Worm (Caenorhabditis elegans): ENCODE data around the gene twk-34.

Gene twk-34

ce11 chrV:15664053-15664661 lies 40.6 kb upstream of the twk-34 start (continued):
- TF ChIP-seq lir-3 (tag; optimal IDR thresholded peaks at IDR 0.05): no peak
- no peak for TF ChIP-seq mxl-2 (GFP tag; conservative IDR thresholded peaks at IDR 0.05)
- TF ChIP-seq spr-3 (GFP tag; optimal IDR thresholded peaks at IDR 0.05): no peak
- no peak for TF ChIP-seq nhr-42 (GFP tag; IDR thresholded peaks at IDR 0.05)
- TF ChIP-seq nhr-25 (tag; optimal IDR thresholded peaks at IDR 0.05; ENCODE audit: borderline replicate concordance, insufficient read depth): no peak
- TF ChIP-seq nhr-10 (tag; optimal IDR thresholded peaks at IDR 0.05): no peak
- TF ChIP-seq aha-1 (tag): no peak
- no peak for TF ChIP-seq ZK337.2 (GFP tag; IDR thresholded peaks at IDR 0.05)
- TF ChIP-seq rbr-2 (tag; optimal IDR thresholded peaks at IDR 0.05): no peak
- 0 out of 2 replicates have a peak, but pooled peaks have one; percentile 35 for TF ChIP-seq egl-43 (GFP tag; IDR thresholded peaks at IDR 0.05)
- no peak for TF ChIP-seq Y5F2A.4 (GFP tag; optimal IDR thresholded peaks at IDR 0.05)
- peak; percentile 44 for TF ChIP-seq mxl-3 (GFP tag; optimal IDR thresholded peaks at IDR 0.05)
- no peak for TF ChIP-seq ces-1 (GFP tag; optimal IDR thresholded peaks at IDR 0.05)
- no peak for TF ChIP-seq lin-15B (tag; optimal IDR thresholded peaks at IDR 0.05)
- TF ChIP-seq mdl-1 (tag; optimal IDR thresholded peaks at IDR 0.05): peak in 1 of 2 experiments; percentile 36
- TF ChIP-seq F10B5.3 (tag; optimal IDR thresholded peaks at IDR 0.05): no peak
- peak; percentile 71 for TF ChIP-seq hlh-11 (tag; optimal IDR thresholded peaks at IDR 0.05)
- TF ChIP-seq saeg-2 (GFP tag; IDR thresholded peaks at IDR 0.05): no peak

- TF ChIP-seq ztf-7 (tag; optimal IDR thresholded peaks at IDR 0.05): no peak
- TF ChIP-seq nhr-102 (tag; optimal IDR thresholded peaks at IDR 0.05): peak; percentile 70
- TF ChIP-seq hlh-11 (tag; optimal IDR thresholded peaks at IDR 0.05): peak; percentile 96
- no peak for TF ChIP-seq fos-1 (tag; optimal IDR thresholded peaks at IDR 0.05)
- TF ChIP-seq ces-1 (GFP tag; optimal IDR thresholded peaks at IDR 0.05): no peak
- no peak for TF ChIP-seq zfp-3 (GFP tag; conservative IDR thresholded peaks at IDR 0.05)
- peak; percentile 82 for TF ChIP-seq nhr-77 (tag; optimal IDR thresholded peaks at IDR 0.05)
- peak; percentile 96 for TF ChIP-seq dve-1 (tag; optimal IDR thresholded peaks at IDR 0.05; ENCODE audit: insufficient read depth)
- no peak for TF ChIP-seq unc-39 (tag; optimal IDR thresholded peaks at IDR 0.05)
- TF ChIP-seq madf-5 (GFP tag; IDR thresholded peaks at IDR 0.05): no peak
- 0 out of 2 replicates have a peak, but pooled peaks have one; percentile 24 for TF ChIP-seq mdt-29 (GFP tag; IDR thresholded peaks at IDR 0.05)
- TF ChIP-seq nhr-10 (tag; optimal IDR thresholded peaks at IDR 0.05): no peak
- peak; percentile 85 for TF ChIP-seq mxl-3 (GFP tag; optimal IDR thresholded peaks at IDR 0.05)
- TF ChIP-seq nhr-41 (GFP tag; IDR thresholded peaks at IDR 0.05): no peak
- no peak for TF ChIP-seq lin-39 (tag; optimal IDR thresholded peaks at IDR 0.05)
- peak; percentile 68 for TF ChIP-seq nhr-48 (tag; optimal IDR thresholded peaks at IDR 0.05)
- TF ChIP-seq hmg-1.1 (GFP tag; IDR thresholded peaks at IDR 0.05): no peak
- TF ChIP-seq hlh-30 (tag; optimal IDR thresholded peaks at IDR 0.05; ENCODE audit: insufficient read depth): peak; percentile 61
- TF ChIP-seq mes-2 (tag; optimal IDR thresholded peaks at IDR 0.05; ENCODE audit: poor library complexity, severe bottlenecking): peak; percentile 51
- TF ChIP-seq nhr-28 (tag; optimal IDR thresholded peaks at IDR 0.05): peak; percentile 93
- TF ChIP-seq tra-1 (GFP tag; IDR thresholded peaks at IDR 0.05): peak; percentile 74
- TF ChIP-seq nhr-237 (tag; optimal IDR thresholded peaks at IDR 0.05): no peak
- TF ChIP-seq pqm-1 (tag; optimal IDR thresholded peaks at IDR 0.05): peak; percentile 90
- peak in 1 of 2 experiments; percentile 72 for TF ChIP-seq mdl-1 (tag; optimal IDR thresholded peaks at IDR 0.05)
- no peak for TF ChIP-seq F44E2.7 (GFP tag; IDR thresholded peaks at IDR 0.05)
- TF ChIP-seq dpl-1 (GFP tag; optimal IDR thresholded peaks at IDR 0.05): no peak
- TF ChIP-seq daf-16 (GFP tag; optimal IDR thresholded peaks at IDR 0.05): peak in 1 of 2 experiments; percentile 77
- TF ChIP-seq daf-16 (tag; optimal IDR thresholded peaks at IDR 0.05): peak; percentile 99
- TF ChIP-seq dmd-6 (GFP tag; IDR thresholded peaks at IDR 0.05): peak; percentile 99
- TF ChIP-seq ctbp-1 (GFP tag; IDR thresholded peaks at IDR 0.05): no peak
- no peak for TF ChIP-seq madf-9 (GFP tag; conservative IDR thresholded peaks at IDR 0.05)
- peak in 1 of 2 experiments; percentile 80 for TF ChIP-seq hif-1 (tag; optimal IDR thresholded peaks at IDR 0.05)
- 0 out of 2 replicates have a peak, but pooled peaks have one; percentile 27 for TF ChIP-seq saeg-2 (GFP tag; IDR thresholded peaks at IDR 0.05)
- 0 out of 2 replicates have a peak, but pooled peaks have one; percentile 47 for TF ChIP-seq lin-1 (GFP tag; IDR thresholded peaks at IDR 0.05)
- TF ChIP-seq rbr-2 (tag; optimal IDR thresholded peaks at IDR 0.05): no peak
- TF ChIP-seq F37D6.2 (tag; optimal IDR thresholded peaks at IDR 0.05): no peak
- TF ChIP-seq nhr-6 (tag; optimal IDR thresholded peaks at IDR 0.05): no peak
Measured at ce11 chrV:15666718-15667117, 38.0 kb upstream of the twk-34 start.
